Fruit fly (Drosophila melanogaster): ENCODE data around the gene CG9632.

DNA sequence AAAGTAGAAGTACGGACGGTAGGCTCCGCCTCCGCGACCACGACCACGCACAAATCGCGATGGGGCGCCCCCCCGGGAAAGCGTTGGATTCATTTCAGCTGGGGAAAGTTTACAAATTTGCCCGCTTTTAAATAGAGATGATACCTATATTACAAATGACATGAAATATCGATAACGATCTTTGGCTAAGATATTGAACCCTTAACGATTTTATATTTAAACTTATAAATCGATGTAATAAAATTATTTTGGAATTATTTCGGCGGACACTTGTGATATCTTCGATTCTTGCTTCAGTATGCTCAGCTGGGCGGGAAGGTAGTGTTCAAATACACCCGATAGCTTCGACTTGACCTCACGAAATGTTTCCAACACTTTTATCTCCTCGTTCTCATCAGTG is 27.5 kb upstream of the CG9632 start, which contains the start of gene rec:
- TF ChIP-seq jigr1 (GFP tag; IDR thresholded peaks at IDR 0.05) (no peak), trem (tag; optimal IDR thresholded peaks at IDR 0.05) (no peak), kni (GFP tag; optimal IDR thresholded peaks at IDR 0.05) (no peak)

All from whole organism, embryonic.